Worm (Caenorhabditis elegans) whole organism, midembryonic: ENCODE measurements around the gene srv-32.

Experiments
- flt-1 ChIP-seq: fragments of 200-800 bp; sonication (Bioruptor generic); IDR thresholded peaks from 2 replicates; pipeline ENCODE4 v1.3.6; 2022; ENCODE audit warnings: missing genetic modification characterization, missing compliant biosample characterization
- ref-1 ChIP-seq: fragments of 200-800 bp; sonication (Bioruptor generic); conservative IDR thresholded peaks from 2 replicates; pipeline ENCODE4 v1.3.6; 2022; ENCODE audit warnings: missing genetic modification reagents, missing genetic modification characterization, missing compliant biosample characterization
- tab-1 ChIP-seq: fragments of 200-800 bp; sonication (Bioruptor generic); IDR thresholded peaks from 2 replicates; pipeline ENCODE4 v1.3.6; 2022; ENCODE audit warnings: missing genetic modification characterization, missing compliant biosample characterization

- TF ChIP-seq tab-1 (GFP tag; lab: Robert Waterston, UW): no peak
- no peak for TF ChIP-seq flt-1 (GFP tag; lab: Robert Waterston, UW)
- no peak for TF ChIP-seq ref-1 (GFP tag; lab: Robert Waterston, UW)
Measured at ce11 chrIV:6263244-6263643, 18.8 kb downstream of the srv-32 start, which contains the start of gene srv-28.
